Fruit fly (Drosophila melanogaster) whole organism, wandering third instar larva: Measurements from ENCODE around the gene CG16719.
A peak's percentile ranks its signal among the peaks of the same experiment; 100 is the strongest.

Experiments used
- Abd-B ChIP-seq: fragments of >200 bp; optimal IDR thresholded peaks from 2 replicates; lab custom pipeline; 2017; ENCODE audit warnings: missing biosample characterization, missing genetic modification characterization
- CG9705 ChIP-seq: fragments of 200-800 bp; sonication (Bioruptor generic); optimal IDR thresholded peaks from 2 replicates; lab custom pipeline; 2018; ENCODE audit warnings: missing biosample characterization, mild to moderate bottlenecking, missing genetic modification characterization
- CrebA ChIP-seq: fragments of 200-800 bp; sonication (Bioruptor generic); optimal IDR thresholded peaks from 2 replicates; lab custom pipeline; 2016; ENCODE audit warnings: missing biosample characterization, mild to moderate bottlenecking, missing genetic modification characterization, borderline replicate concordance
- Dfd ChIP-seq: fragments of >200 bp; optimal IDR thresholded peaks from 2 replicates; lab custom pipeline; 2017; ENCODE audit warnings: missing biosample characterization, missing genetic modification characterization
- Dif ChIP-seq: fragments of 200-275, 200-300 bp; sonication (Bioruptor generic); optimal IDR thresholded peaks from 2 replicates; lab custom pipeline; 2018; ENCODE audit warnings: missing biosample characterization, missing genetic modification characterization; ENCODE audit not compliant: partially characterized antibody
- GATAd ChIP-seq: sonication (Bioruptor generic); optimal IDR thresholded peaks from 2 replicates; lab custom pipeline; 2016; ENCODE audit warnings: missing biosample characterization, missing genetic modification characterization
- HLH106 ChIP-seq: fragments of 200-800 bp; optimal IDR thresholded peaks from 3 replicates; lab custom pipeline; 2019; ENCODE audit warnings: missing biosample characterization, mild to moderate bottlenecking, missing genetic modification characterization, moderate library complexity
- Hnf4 ChIP-seq: fragments of 200-800 bp; sonication (Bioruptor generic); optimal IDR thresholded peaks from 2 replicates; lab custom pipeline; 2016; ENCODE audit warnings: missing biosample characterization, mild to moderate bottlenecking, missing genetic modification characterization
- Hr78 ChIP-seq: fragments of >200 bp; optimal IDR thresholded peaks from 2 replicates; lab custom pipeline; 2017; ENCODE audit warnings: missing biosample characterization, missing genetic modification characterization
- Hr83 ChIP-seq: fragments of 200-300 bp; sonication (Bioruptor generic); optimal IDR thresholded peaks from 2 replicates; lab custom pipeline; 2016; ENCODE audit warnings: missing biosample characterization, mild to moderate bottlenecking, missing genetic modification characterization, moderate library complexity; ENCODE audit not compliant: poor library complexity, severe bottlenecking
- Myc ChIP-seq: fragments of >200 bp; optimal IDR thresholded peaks from 2 replicates; lab custom pipeline; 2017
- N ChIP-seq: fragments of >200 bp; optimal IDR thresholded peaks from 2 replicates; lab custom pipeline; 2018; ENCODE audit warnings: missing biosample characterization, missing external identifiers, missing genetic modification characterization
- OdsH ChIP-seq: fragments of 200-800 bp; sonication (Bioruptor generic); optimal IDR thresholded peaks from 2 replicates; lab custom pipeline; 2016; ENCODE audit warnings: missing biosample characterization, mild to moderate bottlenecking, missing genetic modification characterization
- Rel ChIP-seq, 2 experiments: fragments of 200-800 bp; sonication (Bioruptor generic) in 1 of 2; optimal IDR thresholded peaks; 2 replicates in 1 of 2; 3 replicates in 1 of 2; lab custom pipeline; 2016 to 2019; ENCODE audit warnings: mild to moderate bottlenecking in 2 of 2, missing biosample characterization in 2 of 2, missing genetic modification characterization in 2 of 2, moderate library complexity in 1 of 2
- Sp1 ChIP-seq: fragments of 200-800 bp; sonication (Bioruptor generic); optimal IDR thresholded peaks from 3 replicates; lab custom pipeline; 2019; ENCODE audit warnings: missing biosample characterization, mild to moderate bottlenecking, missing genetic modification characterization, moderate library complexity
- br ChIP-seq: fragments of 200-800 bp; sonication (Bioruptor generic); optimal IDR thresholded peaks from 2 replicates; lab custom pipeline; 2016; ENCODE audit warnings: missing biosample characterization, missing genetic modification characterization
- brk ChIP-seq: fragments of 200-800 bp; sonication (Bioruptor generic); optimal IDR thresholded peaks from 2 replicates; lab custom pipeline; 2016; ENCODE audit warnings: missing biosample characterization, mild to moderate bottlenecking, missing genetic modification characterization
- dmrt93B ChIP-seq: fragments of 200-800 bp; sonication (Bioruptor generic); optimal IDR thresholded peaks from 2 replicates; lab custom pipeline; 2018; ENCODE audit warnings: missing biosample characterization, mild to moderate bottlenecking, missing genetic modification characterization
- dsf ChIP-seq: sonication (Bioruptor generic); optimal IDR thresholded peaks from 2 replicates; lab custom pipeline; 2016; ENCODE audit warnings: missing biosample characterization, missing genetic modification characterization, borderline replicate concordance
- ey ChIP-seq: fragments of 200-800 bp; sonication (Bioruptor generic); optimal IDR thresholded peaks from 2 replicates; lab custom pipeline; 2016; ENCODE audit warnings: missing biosample characterization, missing genetic modification characterization
- foxo ChIP-seq, 2 experiments: fragments of 200-800 bp; sonication (Bioruptor generic); optimal IDR thresholded peaks; 2 replicates in 1 of 2; 3 replicates in 1 of 2; lab custom pipeline; 2016 to 2017; ENCODE audit warnings: missing biosample characterization in 2 of 2, missing genetic modification characterization in 2 of 2
- fru ChIP-seq: fragments of 200-800 bp; sonication (Bioruptor generic); optimal IDR thresholded peaks from 3 replicates; lab custom pipeline; 2016; ENCODE audit warnings: missing biosample characterization, mild to moderate bottlenecking, missing genetic modification characterization
- h ChIP-seq: fragments of 200-800 bp; sonication (Bioruptor generic); optimal IDR thresholded peaks from 3 replicates; lab custom pipeline; 2016; ENCODE audit warnings: missing biosample characterization, mild to moderate bottlenecking, missing genetic modification characterization
- jim ChIP-seq: fragments of 175-275, 200-325 bp; sonication (Bioruptor generic); optimal IDR thresholded peaks from 2 replicates; lab custom pipeline; 2016; ENCODE audit warnings: missing biosample characterization, mild to moderate bottlenecking, missing genetic modification characterization
- pan ChIP-seq: fragments of >200 bp; optimal IDR thresholded peaks from 2 replicates; lab custom pipeline; 2017
- psq ChIP-seq: fragments of 200-800 bp; sonication (Bioruptor generic); optimal IDR thresholded peaks from 3 replicates; lab custom pipeline; 2017; ENCODE audit warnings: missing biosample characterization, mild to moderate bottlenecking, missing genetic modification characterization, moderate library complexity
- rgr ChIP-seq: fragments of 200-800 bp; sonication (Bioruptor generic); optimal IDR thresholded peaks from 3 replicates; lab custom pipeline; 2016; ENCODE audit warnings: missing biosample characterization, mild to moderate bottlenecking, missing genetic modification characterization
- sv ChIP-seq: fragments of 200-800 bp; sonication (Bioruptor generic); optimal IDR thresholded peaks from 3 replicates; lab custom pipeline; 2016; ENCODE audit warnings: missing biosample characterization, missing genetic modification characterization
- tai ChIP-seq: sonication (Bioruptor generic); optimal IDR thresholded peaks from 2 replicates; lab custom pipeline; 2016; ENCODE audit warnings: missing biosample characterization, missing genetic modification characterization
- usp ChIP-seq: fragments of >200 bp; optimal IDR thresholded peaks from 2 replicates; lab custom pipeline; 2017; ENCODE audit warnings: missing biosample characterization, missing genetic modification characterization
- woc ChIP-seq: sonication (Bioruptor generic); optimal IDR thresholded peaks from 2 replicates; lab custom pipeline; 2016; ENCODE audit warnings: missing biosample characterization, mild to moderate bottlenecking, missing genetic modification characterization

CG16719 gene

DNA sequence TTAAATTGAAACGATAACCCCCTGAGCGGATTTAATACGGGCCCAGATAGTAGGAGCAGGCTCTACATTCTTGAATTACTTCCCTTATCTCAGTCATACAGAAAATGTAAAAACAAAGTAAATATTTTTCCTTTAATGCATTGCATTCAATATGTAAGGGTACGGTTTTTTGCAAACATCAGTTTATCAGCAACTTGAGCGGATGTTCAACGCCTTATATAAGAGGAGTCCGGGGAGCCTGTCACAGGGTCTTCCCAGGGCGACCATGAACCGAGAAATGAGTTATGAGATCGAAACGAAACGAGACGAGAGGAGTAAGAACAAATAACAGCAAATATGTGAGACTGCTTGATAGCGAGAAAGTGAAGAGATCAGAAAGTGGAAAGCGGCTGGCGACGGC, 31.6 kb downstream of the CG16719 start:
- TF ChIP-seq Rel (GFP tag; optimal IDR thresholded peaks at IDR 0.05; lab: Kevin White, UChicago) (no peak), Rel (tag; optimal IDR thresholded peaks at IDR 0.05; lab: Kevin White, UChicago) (peak; percentile 90), Abd-B (GFP tag; lab: Kevin White, UChicago) (no peak)

DNA sequence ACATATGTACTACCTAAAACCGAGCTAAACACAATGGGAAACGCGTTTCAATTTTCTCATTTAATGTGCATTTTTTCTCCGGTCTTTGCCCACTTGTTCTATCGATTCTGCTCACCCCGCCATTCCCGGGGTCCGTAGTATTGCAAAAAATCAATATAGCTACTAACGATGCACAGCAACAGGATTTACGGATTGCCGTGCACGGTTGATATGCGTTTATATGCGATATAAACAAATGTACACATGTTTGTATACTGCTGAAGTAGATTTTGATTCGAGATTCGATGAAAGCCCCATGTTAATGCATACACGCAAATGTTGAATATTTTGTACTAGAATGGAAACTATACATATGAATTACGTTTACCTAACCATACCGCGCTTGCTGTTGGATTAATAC, 32.1 kb downstream of the CG16719 start:
- TF ChIP-seq CrebA (GFP tag; lab: Kevin White, UChicago) (no peak), dsf (GFP tag; lab: Kevin White, UChicago) (no peak), Hr83 (GFP tag; lab: Kevin White, UChicago) (no peak), Sp1 (GFP tag; lab: Kevin White, UChicago) (no peak)

DNA sequence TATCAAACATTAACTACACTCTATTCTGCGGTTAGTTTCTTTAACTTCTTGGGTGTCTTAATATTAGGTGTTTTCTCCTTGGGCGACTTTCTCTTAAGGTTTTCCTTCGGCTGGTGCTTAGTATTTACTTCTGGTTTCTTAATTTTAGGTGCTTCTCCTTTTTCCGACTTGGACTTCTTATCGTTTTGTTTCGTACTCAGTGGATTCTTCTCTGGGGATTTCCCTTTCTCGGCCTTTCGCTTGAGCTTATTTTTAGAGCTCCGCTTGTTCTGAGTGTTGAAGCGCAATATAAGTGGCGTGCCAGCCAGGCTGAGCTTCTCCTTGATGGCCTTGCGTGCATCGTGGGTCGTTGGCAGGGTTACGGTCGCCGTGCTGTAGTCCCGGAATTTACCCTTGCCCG, 32.9 kb downstream of the CG16719 start:
- TF ChIP-seq pan (lab: Kevin White, UChicago): no peak
- no peak for TF ChIP-seq psq (GFP tag; lab: Kevin White, UChicago)
- TF ChIP-seq Rel (GFP tag; optimal IDR thresholded peaks at IDR 0.05; lab: Kevin White, UChicago): no peak
- TF ChIP-seq Rel (tag; optimal IDR thresholded peaks at IDR 0.05; lab: Kevin White, UChicago): peak; percentile 98

DNA sequence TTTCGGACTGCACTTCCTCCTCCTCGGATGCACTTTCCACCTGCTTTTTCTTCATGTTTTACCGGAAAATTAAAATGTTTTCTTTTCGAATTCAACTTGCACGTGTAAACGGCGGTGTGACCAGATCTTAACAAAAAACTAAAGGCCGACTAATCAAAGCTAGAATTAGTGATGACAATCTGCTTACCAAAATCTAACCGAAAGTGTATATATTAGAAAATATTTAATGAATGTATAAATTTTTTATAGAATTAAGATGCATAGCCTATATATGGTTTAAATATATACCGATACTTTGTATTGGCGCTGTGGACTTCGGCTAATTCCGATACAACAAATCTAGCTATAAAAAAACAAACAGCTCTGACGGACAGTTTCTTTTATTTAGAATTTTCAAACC, 34.0 kb downstream of the CG16719 start, which contains the start of the genes CG18178 and CG14174:
TSS of gene CG18178 (minus strand) at position 216 of the 400 bp plus-strand sequence.
TSS of gene CG14174 (plus strand) at position 400 of the 400 bp plus-strand sequence.
- TF ChIP-seq ey (GFP tag; lab: Kevin White, UChicago) (no peak), N (GFP tag; lab: Kevin White, UChicago) (no peak), pan (lab: Kevin White, UChicago) (no peak), Myc (lab: Kevin White, UChicago) (peak; percentile 90), Sp1 (GFP tag; lab: Kevin White, UChicago) (peak; percentile 73), usp (GFP tag; lab: Kevin White, UChicago) (no peak), CG9705 (GFP tag; lab: Kevin White, UChicago) (peak; percentile 70), sv (GFP tag; lab: Kevin White, UChicago) (peak; percentile 38), dmrt93B (GFP tag; lab: Kevin White, UChicago) (peak; percentile 48), Rel (GFP tag; optimal IDR thresholded peaks at IDR 0.05; lab: Kevin White, UChicago) (no peak), Rel (tag; optimal IDR thresholded peaks at IDR 0.05; lab: Kevin White, UChicago) (peak; percentile 82), rgr (GFP tag; lab: Kevin White, UChicago) (peak; percentile 70), Hr83 (GFP tag; lab: Kevin White, UChicago) (no peak), psq (GFP tag; lab: Kevin White, UChicago) (peak; percentile 63), HLH106 (tag; lab: Kevin White, UChicago) (peak; percentile 84), foxo (GFP tag; optimal IDR thresholded peaks at IDR 0.05; lab: Kevin White, UChicago) (peak in 1 of 2 experiments; percentile 47), tai (GFP tag; lab: Kevin White, UChicago) (no peak), h (GFP tag; lab: Kevin White, UChicago) (peak; percentile 39), OdsH (GFP tag; lab: Kevin White, UChicago) (peak; percentile 26)
- TF ChIP-seq, all 38 proteins: peak for 12

DNA sequence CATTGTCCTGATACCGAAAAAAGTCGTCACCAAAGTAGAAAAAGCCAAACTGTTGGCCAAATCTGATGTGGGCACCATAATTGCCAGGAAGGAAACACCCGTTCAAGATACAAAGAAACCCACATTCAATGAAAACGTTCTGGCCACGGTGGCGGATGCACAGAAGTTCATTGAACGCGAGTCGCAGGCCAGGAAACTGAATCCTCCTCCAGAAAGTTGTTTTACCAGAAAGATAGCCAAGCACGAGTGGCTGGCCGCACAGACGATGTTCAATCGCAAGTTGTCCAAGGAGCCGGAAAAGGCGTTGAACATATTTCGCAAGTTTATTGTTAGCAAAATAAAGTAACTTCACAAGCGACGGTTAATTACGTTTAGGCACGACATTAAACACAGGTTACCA, 35.1 kb downstream of the CG16719 start:
- no peak for TF ChIP-seq HLH106 (tag; lab: Kevin White, UChicago)
- TF ChIP-seq sv (GFP tag; lab: Kevin White, UChicago): no peak
- no peak for TF ChIP-seq fru (GFP tag; lab: Kevin White, UChicago)
- TF ChIP-seq CrebA (GFP tag; lab: Kevin White, UChicago): no peak
- TF ChIP-seq br (GFP tag; lab: Kevin White, UChicago): no peak
- TF ChIP-seq usp (GFP tag; lab: Kevin White, UChicago): no peak
- TF ChIP-seq Hnf4: no peak
- no peak for TF ChIP-seq Rel (GFP tag; optimal IDR thresholded peaks at IDR 0.05; lab: Kevin White, UChicago)
- no peak for TF ChIP-seq Rel (tag; optimal IDR thresholded peaks at IDR 0.05; lab: Kevin White, UChicago)
- no peak for TF ChIP-seq jim
- no peak for TF ChIP-seq GATAd (GFP tag; lab: Kevin White, UChicago)
- no peak for TF ChIP-seq brk (GFP tag; lab: Kevin White, UChicago)
- no peak for TF ChIP-seq Dfd (GFP tag; lab: Kevin White, UChicago)
- no peak for TF ChIP-seq Myc (lab: Kevin White, UChicago)
- TF ChIP-seq Dif (GFP tag; lab: Kevin White, UChicago): no peak
- TF ChIP-seq dsf (GFP tag; lab: Kevin White, UChicago): no peak
- no peak for TF ChIP-seq Hr83 (GFP tag; lab: Kevin White, UChicago)
- TF ChIP-seq woc (GFP tag; lab: Kevin White, UChicago): no peak
- no peak for TF ChIP-seq rgr (GFP tag; lab: Kevin White, UChicago)
- TF ChIP-seq Hr78: no peak
- no peak for TF ChIP-seq Sp1 (GFP tag; lab: Kevin White, UChicago)
- TF ChIP-seq, all 38 proteins: peak for 0
